Fruit fly (Drosophila melanogaster): ENCODE results near the gene CG31415.

Gene CG31415

DNA sequence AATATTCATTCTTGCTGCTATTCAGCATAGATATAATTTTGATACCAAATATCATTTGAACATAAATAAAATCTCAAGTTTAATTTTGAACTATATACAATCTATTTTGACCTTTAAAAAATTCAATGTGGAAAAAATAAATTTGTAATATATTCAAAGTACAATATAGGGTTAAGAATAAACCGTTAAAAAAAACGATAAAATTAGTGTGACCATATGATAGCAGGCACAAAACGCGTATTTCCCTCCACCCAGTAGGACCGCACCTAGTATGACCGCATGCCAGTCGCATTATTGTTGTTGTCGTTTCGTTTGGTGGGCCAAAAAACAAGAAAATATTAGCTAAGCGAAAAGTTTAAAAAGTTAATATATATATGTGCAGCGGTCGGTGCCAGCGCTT is 49.7 kb downstream of the CG31415 start, which contains the start of gene CG8516 (continued):
- TF ChIP-seq abd-A (tag; optimal IDR thresholded peaks at IDR 0.05) (no peak), CG14441 (GFP tag; IDR thresholded peaks at IDR 0.05) (no peak), CG30403 (GFP tag; optimal IDR thresholded peaks at IDR 0.05) (peak; percentile 13), Mes4 (GFP tag; optimal IDR thresholded peaks at IDR 0.05) (no peak), CG17361 (GFP tag; IDR thresholded peaks at IDR 0.05) (0 out of 3 replicates have a peak, but pooled peaks have one; percentile 15), crp (GFP tag; optimal IDR thresholded peaks at IDR 0.05) (no peak), CG4404 (GFP tag; IDR thresholded peaks at IDR 0.05) (no peak), vnd (GFP tag; IDR thresholded peaks at IDR 0.05; ENCODE audit: partially characterized antibody) (no peak), Jarid2 (GFP tag; optimal IDR thresholded peaks at IDR 0.05) (no peak), C15 (GFP tag; IDR thresholded peaks at IDR 0.05) (no peak), Max (GFP tag; optimal IDR thresholded peaks at IDR 0.05) (no peak), CG1792 (GFP tag; optimal IDR thresholded peaks at IDR 0.05) (no peak), aop (GFP tag; IDR thresholded peaks at IDR 0.05) (no peak), phol (tag; optimal IDR thresholded peaks at IDR 0.05) (peak; percentile 42), Dad (GFP tag; optimal IDR thresholded peaks at IDR 0.05) (no peak), sna (GFP tag; IDR thresholded peaks at IDR 0.05; ENCODE audit: partially characterized antibody) (no peak), zf30C (GFP tag; optimal IDR thresholded peaks at IDR 0.05) (no peak), CG17802 (tag; optimal IDR thresholded peaks at IDR 0.05) (no peak), sens (GFP tag) (peak; percentile 68), Stat92E (GFP tag; optimal IDR thresholded peaks at IDR 0.05) (no peak), unc-4 (GFP tag; IDR thresholded peaks at IDR 0.05; ENCODE audit: partially characterized antibody) (peak; percentile 20; the same call in 1 of the 2 replicates), Hr78 (GFP tag; optimal IDR thresholded peaks at IDR 0.05) (no peak), vfl (GFP tag; optimal IDR thresholded peaks at IDR 0.05) (no peak), CG16863 (GFP tag; optimal IDR thresholded peaks at IDR 0.05) (no peak), CG14860 (GFP tag; IDR thresholded peaks at IDR 0.05; ENCODE audit: partially characterized antibody) (no peak), al (GFP tag; IDR thresholded peaks at IDR 0.05) (no peak), maf-S (GFP tag; optimal IDR thresholded peaks at IDR 0.05) (no peak), tin (GFP tag; optimal IDR thresholded peaks at IDR 0.05) (no peak), Fer2 (tag; optimal IDR thresholded peaks at IDR 0.05) (no peak), pho (GFP tag; optimal IDR thresholded peaks at IDR 0.05) (no peak), fd3F (GFP tag; optimal IDR thresholded peaks at IDR 0.05) (no peak), CG9876 (GFP tag; optimal IDR thresholded peaks at IDR 0.05) (no peak), Hand (GFP tag; optimal IDR thresholded peaks at IDR 0.05) (no peak), caup (GFP tag; optimal IDR thresholded peaks at IDR 0.05; ENCODE audit: severe bottlenecking) (no peak), CG1602 (GFP tag; optimal IDR thresholded peaks at IDR 0.05) (no peak), Dip2 (GFP tag; IDR thresholded peaks at IDR 0.05) (no peak), CG9932 (GFP tag; IDR thresholded peaks at IDR 0.05) (peak; percentile 37; the same call in 1 of the 2 replicates), CTCF (GFP tag; optimal IDR thresholded peaks at IDR 0.05) (no peak), CG31388 (GFP tag; optimal IDR thresholded peaks at IDR 0.05) (no peak), ATbp (GFP tag; optimal IDR thresholded peaks at IDR 0.05) (no peak), CG6175 (GFP tag; IDR thresholded peaks at IDR 0.05) (no peak), twi (tag; optimal IDR thresholded peaks at IDR 0.05) (no peak), Blimp-1 (GFP tag; optimal IDR thresholded peaks at IDR 0.05) (no peak), corto (GFP tag; optimal IDR thresholded peaks at IDR 0.05) (no peak), dmrt99B (tag; optimal IDR thresholded peaks at IDR 0.05) (no peak), klu (GFP tag; IDR thresholded peaks at IDR 0.05) (no peak), Ravus (GFP tag; IDR thresholded peaks at IDR 0.05) (no peak), wek (GFP tag; optimal IDR thresholded peaks at IDR 0.05) (no peak), CG33213 (GFP tag; optimal IDR thresholded peaks at IDR 0.05) (no peak), tna (GFP tag; IDR thresholded peaks at IDR 0.05; ENCODE audit: partially characterized antibody) (no peak), jing (GFP tag; optimal IDR thresholded peaks at IDR 0.05) (no peak)
